Fruit fly (Drosophila melanogaster): ENCODE data around the gene mtgo.
A peak's percentile ranks its signal among the peaks of the same experiment; 100 is the strongest.

Gene mtgo

dm6 chr2L:16679817-16680683 is 135.2 kb downstream of the mtgo start, which contains the start of the genes grp and squ:
Gene grp (plus strand): TSS chr2L:16680054.
Gene squ (plus strand): TSS chr2L:16680054.
- TF ChIP-seq pnt (GFP tag; optimal IDR thresholded peaks at IDR 0.05) (no peak), ap (GFP tag; IDR thresholded peaks at IDR 0.05) (no peak), BtbVII (GFP tag; optimal IDR thresholded peaks at IDR 0.05) (peak; percentile 3), CG8924 (tag; optimal IDR thresholded peaks at IDR 0.05) (peak; percentile 33), CG6854 (GFP tag; optimal IDR thresholded peaks at IDR 0.05) (no peak), Scr (GFP tag; IDR thresholded peaks at IDR 0.05; ENCODE audit: partially characterized antibody) (peak; percentile 94), bigmax (GFP tag; optimal IDR thresholded peaks at IDR 0.05) (peak; percentile 94), CG18599 (GFP tag; optimal IDR thresholded peaks at IDR 0.05) (no peak), CG10431 (GFP tag; optimal IDR thresholded peaks at IDR 0.05) (no peak), CG7963 (GFP tag; IDR thresholded peaks at IDR 0.05; ENCODE audit: partially characterized antibody) (peak; percentile 98), Xrp1 (GFP tag; IDR thresholded peaks at IDR 0.05) (no peak), schlank (tag; optimal IDR thresholded peaks at IDR 0.05) (no peak), slp2 (GFP tag; optimal IDR thresholded peaks at IDR 0.05) (no peak), Dll (GFP tag; IDR thresholded peaks at IDR 0.05; ENCODE audit: partially characterized antibody) (peak; percentile 93), Fer2 (tag; optimal IDR thresholded peaks at IDR 0.05) (no peak), Aef1 (GFP tag; IDR thresholded peaks at IDR 0.05) (no peak), Neu2 (GFP tag; optimal IDR thresholded peaks at IDR 0.05; ENCODE audit: borderline replicate concordance) (no peak), CG30403 (GFP tag; optimal IDR thresholded peaks at IDR 0.05) (no peak), nau (GFP tag; optimal IDR thresholded peaks at IDR 0.05) (peak; percentile 15), luna (GFP tag; optimal IDR thresholded peaks at IDR 0.05) (no peak), chm (GFP tag; IDR thresholded peaks at IDR 0.05) (no peak), Asciz (GFP tag; optimal IDR thresholded peaks at IDR 0.05) (peak; percentile 21), CG8089 (GFP tag; optimal IDR thresholded peaks at IDR 0.05) (no peak), MBD-R2 (GFP tag; IDR thresholded peaks at IDR 0.05) (no peak; the same call in none of the 2 replicates), HLH54F (GFP tag; optimal IDR thresholded peaks at IDR 0.05) (peak; percentile 37), Dek (tag; optimal IDR thresholded peaks at IDR 0.05) (no peak), CG7786 (GFP tag; optimal IDR thresholded peaks at IDR 0.05) (no peak), Meics (GFP tag; optimal IDR thresholded peaks at IDR 0.05) (no peak), jumu (GFP tag; optimal IDR thresholded peaks at IDR 0.05) (peak; percentile 26), CG9797 (GFP tag; optimal IDR thresholded peaks at IDR 0.05) (peak; percentile 59), tgo (GFP tag; IDR thresholded peaks at IDR 0.05) (no peak), row (GFP tag; IDR thresholded peaks at IDR 0.05) (peak; percentile 74), CG8281 (tag; optimal IDR thresholded peaks at IDR 0.05) (no peak), lov (optimal IDR thresholded peaks at IDR 0.05) (no peak), lov (GFP tag; IDR thresholded peaks at IDR 0.05) (no peak), CG9817 (tag; optimal IDR thresholded peaks at IDR 0.05) (no peak), Bteb2 (GFP tag; optimal IDR thresholded peaks at IDR 0.05) (no peak), CG3407 (GFP tag; optimal IDR thresholded peaks at IDR 0.05) (no peak), fd3F (GFP tag; optimal IDR thresholded peaks at IDR 0.05) (no peak), disco-r (GFP tag; optimal IDR thresholded peaks at IDR 0.05) (no peak), CG17802 (tag; optimal IDR thresholded peaks at IDR 0.05) (no peak), onecut (GFP tag; IDR thresholded peaks at IDR 0.05) (peak; percentile 57; the same call in 1 of the 2 replicates), al (GFP tag; IDR thresholded peaks at IDR 0.05) (no peak), insv (GFP tag; optimal IDR thresholded peaks at IDR 0.05) (no peak), CG1602 (GFP tag; optimal IDR thresholded peaks at IDR 0.05) (no peak), gem (tag; optimal IDR thresholded peaks at IDR 0.05) (peak; percentile 5), Dad (GFP tag; optimal IDR thresholded peaks at IDR 0.05) (no peak), dm (GFP tag; optimal IDR thresholded peaks at IDR 0.05) (peak; percentile 9), usp (GFP tag; optimal IDR thresholded peaks at IDR 0.05) (no peak), pros (GFP tag; optimal IDR thresholded peaks at IDR 0.05) (peak; percentile 39)

Measured in whole organism, embryonic.